Worm (Caenorhabditis elegans) whole organism, L4/young adult: ENCODE data around the gene cdh-7.

Source experiments
- dao-5 ChIP-seq: sonication (generic microtip); optimal IDR thresholded peaks from 2 replicates; lab custom pipeline; 2016; ENCODE audit warnings: missing genotype, missing genetic modification characterization, moderate library complexity, missing compliant biosample characterization
- him-1 ChIP-seq: sonication (generic microtip); optimal IDR thresholded peaks from 2 replicates; lab custom pipeline; 2016; ENCODE audit warnings: missing genotype, missing genetic modification reagents, missing genetic modification characterization, missing compliant biosample characterization

ce11 chrII:14855229-14855628 is 12.2 kb downstream of the cdh-7 start, which contains the start of gene R05H10.7:
- no peak for TF ChIP-seq him-1
- TF ChIP-seq dao-5 (tag; lab: Kevin White, UChicago), result no peak
